Fruit fly (Drosophila melanogaster): Measurements from ENCODE around the gene beat-IV.

The beat-IV gene

DNA sequence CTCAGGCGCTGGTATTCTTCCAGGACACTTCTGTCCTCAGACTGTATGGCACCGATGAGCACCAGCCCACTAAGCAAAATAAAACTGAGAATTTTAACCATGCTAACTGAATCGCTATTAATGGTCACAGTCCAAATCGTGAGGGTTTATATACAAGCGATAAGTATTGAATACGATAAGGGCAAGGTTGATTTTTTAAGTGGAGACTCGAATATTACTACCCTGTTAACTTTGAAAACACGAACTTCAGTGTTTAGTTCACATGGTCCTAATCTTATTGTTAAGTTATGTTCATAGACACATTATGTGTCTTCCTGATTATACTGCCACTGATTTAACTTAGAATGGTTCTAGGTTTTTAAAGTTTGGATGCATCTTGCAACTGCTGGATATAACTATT lies 35.5 kb downstream of the beat-IV start, which contains the start of gene CG33337:
Gene CG33337, minus strand, starts transcription at position 101 of the 400 bp plus-strand sequence.
- TF ChIP-seq Hr78 (GFP tag; optimal IDR thresholded peaks at IDR 0.05) (no peak), Hmx (GFP tag; optimal IDR thresholded peaks at IDR 0.05) (no peak), D19B (GFP tag; optimal IDR thresholded peaks at IDR 0.05) (peak; percentile 78), ro (GFP tag; IDR thresholded peaks at IDR 0.05) (no peak), Ssrp (tag; optimal IDR thresholded peaks at IDR 0.05) (no peak), CG5180 (GFP tag; optimal IDR thresholded peaks at IDR 0.05) (no peak)

dm6 chr3R:23596173-23596572 lies 39.0 kb downstream of the beat-IV start, which contains the start of gene CG16723:
Gene CG16723, minus strand, starts transcription at chr3R:23596273.
- no peak for TF ChIP-seq CG3847 (GFP tag; IDR thresholded peaks at IDR 0.05)
- peak; percentile 64 for TF ChIP-seq exex (tag; optimal IDR thresholded peaks at IDR 0.05)
- TF ChIP-seq CG42726 (GFP tag; IDR thresholded peaks at IDR 0.05; ENCODE audit: partially characterized antibody) = no peak

DNA sequence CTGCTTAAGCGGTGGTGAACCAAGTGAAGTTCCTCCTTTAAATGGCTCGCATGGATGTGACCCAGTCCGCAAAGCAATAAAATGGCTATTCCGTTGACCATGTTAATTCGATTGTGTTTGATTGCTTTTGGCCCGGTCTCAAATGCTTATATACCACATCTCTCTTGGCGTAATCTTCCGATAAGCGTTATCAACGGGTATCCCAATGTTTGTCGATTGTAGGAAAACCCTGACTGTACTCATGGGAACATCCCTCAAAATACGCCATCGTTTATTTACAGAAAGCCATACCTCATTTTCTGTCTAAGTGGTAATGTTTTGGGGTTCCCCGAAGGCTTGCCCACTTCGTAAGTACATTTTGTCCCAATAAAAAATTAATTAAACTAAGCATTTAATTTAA lies 41.7 kb downstream of the beat-IV start, which contains the start of gene CG10183:
Gene CG10183, minus strand, starts transcription at position 101 of the 400 bp plus-strand sequence.
- TF ChIP-seq CG7357 (GFP tag; IDR thresholded peaks at IDR 0.05) = 0 out of 3 replicates have a peak, but pooled peaks have one; percentile 30
- no peak for TF ChIP-seq CG14860 (GFP tag; IDR thresholded peaks at IDR 0.05; ENCODE audit: partially characterized antibody)
- TF ChIP-seq run (tag; optimal IDR thresholded peaks at IDR 0.05) = no peak
- TF ChIP-seq Ravus (GFP tag; IDR thresholded peaks at IDR 0.05) = no peak
- TF ChIP-seq Hr39 (optimal IDR thresholded peaks at IDR 0.05) = no peak
- peak; percentile 20 for TF ChIP-seq exex (tag; optimal IDR thresholded peaks at IDR 0.05)

- TF ChIP-seq dmrt11E (tag; optimal IDR thresholded peaks at IDR 0.05) = no peak
- TF ChIP-seq inv (GFP tag; IDR thresholded peaks at IDR 0.05; ENCODE audit: partially characterized antibody) = 0 out of 2 replicates have a peak, but pooled peaks have one; percentile 22
- TF ChIP-seq CG34376 (GFP tag; optimal IDR thresholded peaks at IDR 0.05) = peak; percentile 24
- no peak for TF ChIP-seq ewg (GFP tag; optimal IDR thresholded peaks at IDR 0.05)
- TF ChIP-seq fu2 (GFP tag; optimal IDR thresholded peaks at IDR 0.05) = no peak
- TF ChIP-seq CG11398 (GFP tag; optimal IDR thresholded peaks at IDR 0.05) = no peak
- peak; percentile 59; the same call in 2 of the 3 replicates for TF ChIP-seq CG34224 (GFP tag; IDR thresholded peaks at IDR 0.05; ENCODE audit: partially characterized antibody)
- TF ChIP-seq cg (GFP tag; optimal IDR thresholded peaks at IDR 0.05) = no peak
- TF ChIP-seq E2f2 (GFP tag; IDR thresholded peaks at IDR 0.05) = no peak
- no peak for TF ChIP-seq Sox100B (GFP tag; optimal IDR thresholded peaks at IDR 0.05)
- TF ChIP-seq aop (GFP tag; IDR thresholded peaks at IDR 0.05) = no peak
- 0 out of 2 replicates have a peak, but pooled peaks have one; percentile 7 for TF ChIP-seq MBD-R2 (GFP tag; IDR thresholded peaks at IDR 0.05)
- no peak for TF ChIP-seq Oli (tag; optimal IDR thresholded peaks at IDR 0.05)
- peak; percentile 31 for TF ChIP-seq CG2116 (GFP tag; optimal IDR thresholded peaks at IDR 0.05)
- no peak for TF ChIP-seq CG3726 (GFP tag; IDR thresholded peaks at IDR 0.05)
- no peak for TF ChIP-seq GATAe (GFP tag; conservative IDR thresholded peaks at IDR 0.05)
- TF ChIP-seq CG6854 (GFP tag; optimal IDR thresholded peaks at IDR 0.05) = no peak
- no peak for TF ChIP-seq CG33213 (GFP tag; optimal IDR thresholded peaks at IDR 0.05)
- TF ChIP-seq Dll (GFP tag; IDR thresholded peaks at IDR 0.05; ENCODE audit: partially characterized antibody) = peak; percentile 54; the same call in 2 of the 4 replicates
- TF ChIP-seq hb (GFP tag; IDR thresholded peaks at IDR 0.05; ENCODE audit: partially characterized antibody) = peak; percentile 64; the same call in 1 of the 3 replicates
- TF ChIP-seq Hr51 (GFP tag; optimal IDR thresholded peaks at IDR 0.05) = no peak
- TF ChIP-seq chinmo (GFP tag; IDR thresholded peaks at IDR 0.05; ENCODE audit: partially characterized antibody) = peak; percentile 85; the same call in 2 of the 4 replicates
- TF ChIP-seq CG7745 (tag; optimal IDR thresholded peaks at IDR 0.05) = no peak
- TF ChIP-seq Bdp1 (GFP tag; optimal IDR thresholded peaks at IDR 0.05) = peak; percentile 98
- TF ChIP-seq Side (GFP tag; optimal IDR thresholded peaks at IDR 0.05) = no peak
- TF ChIP-seq CG2875 (GFP tag; optimal IDR thresholded peaks at IDR 0.05) = no peak
- no peak for TF ChIP-seq jigr1 (GFP tag; IDR thresholded peaks at IDR 0.05)
- TF ChIP-seq Doc3 (GFP tag; IDR thresholded peaks at IDR 0.05; ENCODE audit: partially characterized antibody) = no peak
- TF ChIP-seq Lim3 (GFP tag; IDR thresholded peaks at IDR 0.05) = no peak
- no peak for TF ChIP-seq Jarid2 (GFP tag; optimal IDR thresholded peaks at IDR 0.05)
These were observed 44.2 kb downstream of the beat-IV start for dm6 chr3R:23601346-23601817.

All from whole organism, embryonic.